Worm (Caenorhabditis elegans) whole organism, L3 larva: ENCODE data around the gene tag-322.

ENCODE experiments used
- ama-1 ChIP-seq: fragments of 150-350 bp; optimal IDR thresholded peaks from 2 replicates; lab custom pipeline; 2018
- ceh-9 ChIP-seq: sonication (generic microtip); optimal IDR thresholded peaks from 2 replicates; lab custom pipeline; 2018; ENCODE audit warnings: missing biosample characterization, missing genetic modification characterization
- egl-5 ChIP-seq: fragments of 150-350 bp; optimal IDR thresholded peaks from 2 replicates; lab custom pipeline; 2017; ENCODE audit warnings: missing biosample characterization, missing genetic modification reagents, missing genetic modification characterization, inconsistent platforms
- elt-1 ChIP-seq: fragments of 150-350 bp; optimal IDR thresholded peaks from 2 replicates; lab custom pipeline; 2014; ENCODE audit warnings: missing biosample characterization, missing genetic modification characterization
- eor-1 ChIP-seq, 2 experiments: fragments of 150-350 bp; optimal IDR thresholded peaks; 2 replicates each; lab custom pipeline; 2014 to 2018; ENCODE audit warnings: missing biosample characterization in 2 of 2, missing genetic modification characterization in 2 of 2
- fos-1 ChIP-seq: fragments of 150-350 bp; optimal IDR thresholded peaks from 2 replicates; lab custom pipeline; 2014; ENCODE audit warnings: missing biosample characterization, missing genetic modification characterization
- lin-15B ChIP-seq: fragments of 150-350 bp; optimal IDR thresholded peaks from 2 replicates; lab custom pipeline; 2014; ENCODE audit warnings: missing biosample characterization, missing genetic modification characterization
- mdl-1 ChIP-seq: fragments of 150-350 bp; optimal IDR thresholded peaks from 2 replicates; lab custom pipeline; 2014; ENCODE audit warnings: missing biosample characterization, missing genetic modification characterization
- nhr-67 ChIP-seq: fragments of 150-350 bp; optimal IDR thresholded peaks from 2 replicates; lab custom pipeline; 2014; ENCODE audit warnings: missing biosample characterization, missing genetic modification characterization
- nhr-76 ChIP-seq: fragments of 150-350 bp; sonication (generic microtip); optimal IDR thresholded peaks from 5 replicates; lab custom pipeline; 2014; ENCODE audit warnings: missing biosample characterization, missing genetic modification characterization
- pha-4 ChIP-seq: fragments of 150-350 bp; optimal IDR thresholded peaks from 2 replicates; lab custom pipeline; 2014; ENCODE audit warnings: missing biosample characterization, missing genetic modification reagents, missing genetic modification characterization
- pqm-1 ChIP-seq: fragments of 150-350 bp; optimal IDR thresholded peaks from 2 replicates; lab custom pipeline; 2017; ENCODE audit warnings: missing biosample characterization, missing genetic modification characterization, inconsistent platforms
- tbx-2 ChIP-seq: sonication (generic microtip); optimal IDR thresholded peaks from 2 replicates; lab custom pipeline; 2016; ENCODE audit warnings: mild to moderate bottlenecking, missing genetic modification characterization, missing compliant biosample characterization
- ztf-11 ChIP-seq: fragments of 150-350 bp; optimal IDR thresholded peaks from 2 replicates; lab custom pipeline; 2014; ENCODE audit warnings: missing biosample characterization, missing genetic modification characterization

DNA sequence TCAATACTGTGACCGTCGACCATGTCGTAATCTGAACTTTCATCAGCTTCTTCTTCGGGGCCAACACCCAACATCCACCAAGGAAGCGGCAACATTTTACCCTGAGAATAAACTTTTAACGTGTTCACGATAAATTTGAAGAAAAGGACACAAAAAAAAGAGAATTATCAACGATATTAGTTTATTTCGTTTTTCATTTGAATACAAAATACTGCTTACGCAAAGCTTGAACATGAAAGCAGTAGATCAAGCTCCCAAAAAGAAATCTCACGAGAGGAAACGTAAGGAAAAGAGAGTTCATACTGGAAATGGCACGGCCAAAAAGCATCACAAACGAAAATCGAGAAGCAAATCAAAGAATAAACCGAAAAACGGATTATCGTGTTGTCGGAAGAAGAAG lies 21.6 kb downstream of the tag-322 start, which contains the start of the genes C46A5.6 and C46A5.1:
- TF ChIP-seq tbx-2 (tag; lab: Kevin White, UChicago) (no peak), ceh-9 (no peak), ama-1 (lab: Kevin White, UChicago) (no peak), nhr-67 (tag; lab: Kevin White, UChicago) (no peak), mdl-1 (tag; lab: Kevin White, UChicago) (no peak), ztf-11 (tag; lab: Kevin White, UChicago) (no peak), egl-5 (no peak), elt-1 (tag; lab: Kevin White, UChicago) (no peak), eor-1 (tag; optimal IDR thresholded peaks at IDR 0.05; lab: Kevin White, UChicago) (no peak), pqm-1 (no peak), nhr-76 (tag; lab: Kevin White, UChicago) (no peak), lin-15B (no peak), pha-4 (tag; lab: Kevin White, UChicago) (no peak), fos-1 (no peak)
